Worm (Caenorhabditis elegans) whole organism, young adult: ENCODE measurements around the gene F53A9.8.
A peak's percentile ranks its signal among the peaks of the same experiment; 100 is the strongest.

Experiments
- B0019.2 ChIP-seq: fragments of 200-800 bp; sonication (Bioruptor generic); conservative IDR thresholded peaks from 2 replicates; pipeline ENCODE4 v1.3.6; 2022; ENCODE audit warnings: missing genetic modification reagents, missing genetic modification characterization, missing compliant biosample characterization
- B0035.1 ChIP-seq: sonication (generic microtip); optimal IDR thresholded peaks from 2 replicates; lab custom pipeline; 2016; ENCODE audit warnings: missing genetic modification characterization, mild to moderate bottlenecking, missing compliant biosample characterization, missing genotype, missing genetic modification reagents
- B0336.3 ChIP-seq: fragments of 200-800 bp; sonication (Bioruptor generic); IDR thresholded peaks from 2 replicates; pipeline ENCODE4 v1.3.6; 2022; ENCODE audit warnings: missing genetic modification characterization, missing compliant biosample characterization
- C06A6.2 ChIP-seq: fragments of 200-800 bp; sonication (Bioruptor generic); conservative IDR thresholded peaks from 2 replicates; pipeline ENCODE4 v1.3.6; 2022; ENCODE audit warnings: missing genetic modification characterization, missing compliant biosample characterization
- F10E7.11 ChIP-seq: sonication (generic microtip); optimal IDR thresholded peaks from 2 replicates; lab custom pipeline; 2017; ENCODE audit warnings: mild to moderate bottlenecking, missing genetic modification characterization, moderate library complexity, missing compliant biosample characterization
- F22D6.2 ChIP-seq: sonication (generic microtip); optimal IDR thresholded peaks from 2 replicates; lab custom pipeline; 2016; ENCODE audit warnings: mild to moderate bottlenecking, missing genetic modification characterization, missing compliant biosample characterization
- T07F8.4 ChIP-seq: sonication (generic microtip); optimal IDR thresholded peaks from 2 replicates; lab custom pipeline; 2016; ENCODE audit warnings: mild to moderate bottlenecking, missing genetic modification characterization, moderate library complexity, missing compliant biosample characterization
- cebp-1 ChIP-seq, 2 experiments: fragments of 200-800 bp in 1 of 2; sonication (Bioruptor generic) in 1 of 2; sonication (generic microtip) in 1 of 2; IDR thresholded peaks in 1 of 2; optimal IDR thresholded peaks in 1 of 2; 2 replicates each; pipeline versions ENCODE4 v1.3.6 to Lab custom; 2017 to 2022; ENCODE audit warnings: missing compliant biosample characterization in 2 of 2, missing genetic modification characterization in 2 of 2, mild to moderate bottlenecking in 1 of 2, missing genetic modification reagents in 1 of 2, moderate library complexity in 1 of 2
- ceh-40 ChIP-seq: fragments of 200-800 bp; sonication (Bioruptor generic); IDR thresholded peaks from 2 replicates; pipeline ENCODE4 v1.3.6; 2022; ENCODE audit warnings: missing genetic modification characterization, missing compliant biosample characterization
- ceh-58 ChIP-seq: fragments of 200-800 bp; sonication (Bioruptor generic); IDR thresholded peaks from 2 replicates; pipeline ENCODE4 v1.3.6; 2022; ENCODE audit warnings: missing genetic modification characterization, missing compliant biosample characterization
- egrh-3 ChIP-seq: fragments of 200-800 bp; sonication (Bioruptor generic); IDR thresholded peaks from 2 replicates; pipeline ENCODE4 v1.3.6; 2022; ENCODE audit warnings: missing genetic modification reagents, missing genetic modification characterization, missing compliant biosample characterization
- hlh-12 ChIP-seq: sonication (generic microtip); optimal IDR thresholded peaks from 2 replicates; lab custom pipeline; 2016; ENCODE audit warnings: missing genetic modification characterization, missing compliant biosample characterization
- hlh-26 ChIP-seq: fragments of 200-800 bp; sonication (Bioruptor generic); conservative IDR thresholded peaks from 2 replicates; pipeline ENCODE4 v1.3.6; 2022; ENCODE audit warnings: missing genetic modification reagents, missing genetic modification characterization, missing compliant biosample characterization
- hmg-1.2 ChIP-seq: fragments of 200-800 bp; sonication (Bioruptor generic); IDR thresholded peaks from 2 replicates; pipeline ENCODE4 v1.3.6; 2022; ENCODE audit warnings: missing genetic modification reagents, missing genetic modification characterization, missing compliant biosample characterization
- hmg-20 ChIP-seq: fragments of 200-800 bp; sonication (Bioruptor generic); IDR thresholded peaks from 2 replicates; pipeline ENCODE4 v1.3.6; 2022; ENCODE audit warnings: missing genetic modification reagents, missing genetic modification characterization, missing compliant biosample characterization
- hrde-1 ChIP-seq: sonication (generic microtip); optimal IDR thresholded peaks from 2 replicates; lab custom pipeline; 2016; ENCODE audit warnings: missing genetic modification characterization, mild to moderate bottlenecking, missing compliant biosample characterization, moderate library complexity, missing genotype, missing genetic modification reagents, borderline replicate concordance
- lag-1 ChIP-seq: fragments of 200-800 bp; sonication (Bioruptor generic); IDR thresholded peaks from 2 replicates; pipeline ENCODE4 v1.3.6; 2022; ENCODE audit warnings: missing genetic modification reagents, missing genetic modification characterization, missing compliant biosample characterization
- let-607 ChIP-seq, 2 experiments: fragments of 200-800 bp in 1 of 2; sonication (Bioruptor generic) in 1 of 2; sonication (generic microtip) in 1 of 2; optimal IDR thresholded peaks; 2 replicates each; lab custom pipeline; 2016 to 2018; ENCODE audit warnings: mild to moderate bottlenecking in 2 of 2, missing compliant biosample characterization in 2 of 2, missing genetic modification characterization in 2 of 2, moderate library complexity in 2 of 2, missing genotype in 1 of 2
- lin-26 ChIP-seq: fragments of 200-800 bp; sonication (Bioruptor generic); IDR thresholded peaks from 2 replicates; pipeline ENCODE4 v1.3.6; 2022; ENCODE audit warnings: missing genetic modification reagents, missing genetic modification characterization, missing compliant biosample characterization
- lin-35 ChIP-seq, 3 experiments: fragments of 150-350 bp in 2 of 3; sonication (generic microtip) in 1 of 3; optimal IDR thresholded peaks; 2 replicates each; lab custom pipeline; 2014 to 2018; ENCODE audit warnings: missing biosample characterization in 3 of 3, missing genetic modification characterization in 3 of 3, missing genetic modification reagents in 3 of 3
- lin-40 ChIP-seq: sonication (generic microtip); optimal IDR thresholded peaks from 2 replicates; lab custom pipeline; 2016; ENCODE audit warnings: missing genetic modification characterization, mild to moderate bottlenecking, missing compliant biosample characterization, missing genotype, missing genetic modification reagents
- madf-10 ChIP-seq: sonication (generic microtip); optimal IDR thresholded peaks from 2 replicates; lab custom pipeline; 2016; ENCODE audit warnings: mild to moderate bottlenecking, missing genetic modification characterization, missing compliant biosample characterization
- mcd-1 ChIP-seq: fragments of 200-800 bp; sonication (Bioruptor generic); IDR thresholded peaks from 2 replicates; pipeline ENCODE4 v1.3.6; 2022; ENCODE audit warnings: missing genetic modification reagents, missing genetic modification characterization, missing compliant biosample characterization
- nfya-2 ChIP-seq: fragments of 200-800 bp; sonication (Bioruptor generic); IDR thresholded peaks from 2 replicates; pipeline ENCODE4 v1.3.6; 2022; ENCODE audit warnings: missing genetic modification reagents, missing genetic modification characterization, missing compliant biosample characterization
- nhr-90 ChIP-seq: sonication (generic microtip); optimal IDR thresholded peaks from 2 replicates; lab custom pipeline; 2016; ENCODE audit warnings: missing genotype, mild to moderate bottlenecking, missing genetic modification characterization, missing compliant biosample characterization
- pbrm-1 ChIP-seq: fragments of 200-800 bp; sonication (Bioruptor generic); IDR thresholded peaks from 2 replicates; pipeline ENCODE4 v1.3.6; 2022; ENCODE audit warnings: missing genetic modification reagents, missing genetic modification characterization, missing compliant biosample characterization
- pha-4 ChIP-seq: fragments of 150-350 bp; sonication (generic microtip); optimal IDR thresholded peaks from 2 replicates; lab custom pipeline; 2014; ENCODE audit warnings: missing biosample characterization, missing genetic modification reagents, missing genetic modification characterization
- repo-1 ChIP-seq: sonication (generic microtip); optimal IDR thresholded peaks from 2 replicates; lab custom pipeline; 2017; ENCODE audit warnings: mild to moderate bottlenecking, missing genetic modification characterization, missing compliant biosample characterization
- rpc-1 ChIP-seq, 2 experiments: fragments of 150-350 bp in 1 of 2; sonication (generic microtip) in 1 of 2; optimal IDR thresholded peaks; 2 replicates each; lab custom pipeline; 2014 to 2018; ENCODE audit warnings: missing biosample characterization in 1 of 2, missing genetic modification characterization in 1 of 2, missing genetic modification reagents in 1 of 2, missing genotype in 1 of 2
- sdz-38 ChIP-seq: sonication (generic microtip); optimal IDR thresholded peaks from 2 replicates; lab custom pipeline; 2016; ENCODE audit warnings: missing genotype, missing genetic modification characterization, missing compliant biosample characterization
- sea-2 ChIP-seq: fragments of 200-800 bp; sonication (Bioruptor generic); IDR thresholded peaks from 2 replicates; pipeline ENCODE4 v1.3.6; 2022; ENCODE audit warnings: missing genetic modification characterization, missing compliant biosample characterization
- snpc-1.1 ChIP-seq: sonication (generic microtip); optimal IDR thresholded peaks from 2 replicates; lab custom pipeline; 2017; ENCODE audit warnings: missing genetic modification characterization, mild to moderate bottlenecking, missing compliant biosample characterization, antibody characterized with exemption, moderate library complexity, missing genotype, missing genetic modification reagents; ENCODE audit not compliant: insufficient read depth
- snpc-4 ChIP-seq, 5 experiments: fragments of 150-350 bp in 1 of 5; sonication (generic microtip) in 4 of 5; optimal IDR thresholded peaks; 2 replicates each; lab custom pipeline; 2014 to 2018; ENCODE audit warnings: missing genetic modification characterization in 5 of 5, missing biosample characterization in 3 of 5, antibody characterized with exemption in 2 of 5, mild to moderate bottlenecking in 2 of 5, missing compliant biosample characterization in 2 of 5, missing genotype in 2 of 5, moderate library complexity in 2 of 5, missing genetic modification reagents in 1 of 5
- unc-62 ChIP-seq: fragments of 150-350 bp; optimal IDR thresholded peaks from 2 replicates; lab custom pipeline; 2014; ENCODE audit warnings: missing biosample characterization, missing genetic modification reagents, missing genetic modification characterization
- zfh-2 ChIP-seq: fragments of 200-800 bp; sonication (Bioruptor generic); conservative IDR thresholded peaks from 2 replicates; pipeline ENCODE4 v1.3.6; 2022; ENCODE audit warnings: missing genetic modification reagents, missing genetic modification characterization, missing compliant biosample characterization
- ztf-6 ChIP-seq: fragments of 200-800 bp; sonication (Bioruptor generic); IDR thresholded peaks from 2 replicates; pipeline ENCODE4 v1.3.6; 2022; ENCODE audit warnings: missing genetic modification reagents, missing genetic modification characterization, missing compliant biosample characterization

Gene F53A9.8

ce11 chrX:8741629-8742170 lies 23.0 kb upstream of the F53A9.8 start:
- TF ChIP-seq hmg-1.2 = no peak; the same call in 1 of the 2 replicates
- TF ChIP-seq T07F8.4 (tag; lab: Kevin White, UChicago) = no peak
- no peak for TF ChIP-seq rpc-1 (optimal IDR thresholded peaks at IDR 0.05; lab: Kevin White, UChicago)
- TF ChIP-seq rpc-1 (tag; optimal IDR thresholded peaks at IDR 0.05; lab: Kevin White, UChicago) = no peak
- no peak for TF ChIP-seq lag-1
- no peak for TF ChIP-seq C06A6.2 (GFP tag; lab: Robert Waterston, UW)
- TF ChIP-seq unc-62 = no peak
- peak; percentile 8 for TF ChIP-seq madf-10
- TF ChIP-seq sea-2 (GFP tag; lab: Robert Waterston, UW) = no peak
- no peak for TF ChIP-seq ztf-6 (GFP tag; lab: Robert Waterston, UW)
- no peak for TF ChIP-seq ceh-58 (GFP tag; lab: Robert Waterston, UW)
- TF ChIP-seq F22D6.2 (tag; lab: Kevin White, UChicago) = no peak
- TF ChIP-seq F10E7.11 (tag; lab: Kevin White, UChicago) = no peak
- TF ChIP-seq nhr-90 (tag; lab: Kevin White, UChicago) = no peak
- peak; percentile 91 for TF ChIP-seq zfh-2 (GFP tag; lab: Robert Waterston, UW)
- peak; percentile 52; the same call in 1 of the 2 replicates for TF ChIP-seq egrh-3 (GFP tag; lab: Robert Waterston, UW)
- no peak for TF ChIP-seq cebp-1 (GFP tag; IDR thresholded peaks at IDR 0.05; lab: Robert Waterston, UW)
- no peak for TF ChIP-seq cebp-1 (tag; optimal IDR thresholded peaks at IDR 0.05; lab: Kevin White, UChicago)
- 0 out of 2 replicates have a peak, but pooled peaks have one; percentile 8 for TF ChIP-seq lin-26 (GFP tag; lab: Robert Waterston, UW)
- TF ChIP-seq snpc-4 (GFP tag; optimal IDR thresholded peaks at IDR 0.05; lab: Kevin White, UChicago) = peak; percentile 66
- peak in 2 of 4 experiments; percentile 88 to 92 for TF ChIP-seq snpc-4 (tag; optimal IDR thresholded peaks at IDR 0.05; lab: Kevin White, UChicago)
- TF ChIP-seq let-607 (tag; optimal IDR thresholded peaks at IDR 0.05; lab: Kevin White, UChicago) = no peak
- no peak for TF ChIP-seq pha-4 (tag; lab: Kevin White, UChicago)
- TF ChIP-seq B0019.2 (GFP tag; lab: Robert Waterston, UW) = no peak
- TF ChIP-seq ceh-40 (GFP tag; lab: Robert Waterston, UW) = no peak
- TF ChIP-seq hrde-1 (tag; lab: Kevin White, UChicago) = no peak
- no peak for TF ChIP-seq lin-40
- no peak for TF ChIP-seq hlh-12 (tag; lab: Kevin White, UChicago)
- TF ChIP-seq hmg-20 = no peak
- TF ChIP-seq snpc-1.1 (tag; lab: Kevin White, UChicago) = peak; percentile 13
- no peak for TF ChIP-seq B0035.1 (tag; lab: Kevin White, UChicago)
- no peak for TF ChIP-seq repo-1 (tag; lab: Kevin White, UChicago)
- no peak for TF ChIP-seq sdz-38 (tag; lab: Kevin White, UChicago)
- TF ChIP-seq lin-35 (GFP tag; optimal IDR thresholded peaks at IDR 0.05; lab: Kevin White, UChicago) = no peak
- no peak for TF ChIP-seq nfya-2 (GFP tag; lab: Robert Waterston, UW)
- TF ChIP-seq hlh-26 (GFP tag; lab: Robert Waterston, UW) = no peak
- TF ChIP-seq pbrm-1 (GFP tag; lab: Robert Waterston, UW) = 0 out of 2 replicates have a peak, but pooled peaks have one; percentile 26
- no peak for TF ChIP-seq B0336.3 (GFP tag; lab: Robert Waterston, UW)
- TF ChIP-seq, all 124 proteins: peak for 7

ce11 chrX:8739373-8739772 lies 20.7 kb upstream of the F53A9.8 start, which contains the start of gene M02D8.2:
Gene M02D8.2, plus strand, starts transcription at chrX:8739673.
- TF ChIP-seq hlh-26 (GFP tag; lab: Robert Waterston, UW) = no peak
- no peak for TF ChIP-seq mcd-1 (GFP tag; lab: Robert Waterston, UW)
